Worm (Caenorhabditis elegans) whole organism, L1 larva: ENCODE data around the gene F21G4.3.

Source experiments
- fkh-10 ChIP-seq: sonication (generic microtip); optimal IDR thresholded peaks from 2 replicates; lab custom pipeline; 2017; ENCODE audit warnings: missing biosample characterization, missing genetic modification reagents, missing genetic modification characterization
- fos-1 ChIP-seq: fragments of 150-350 bp; optimal IDR thresholded peaks from 2 replicates; lab custom pipeline; 2014; ENCODE audit warnings: missing biosample characterization, missing genetic modification characterization
- hlh-4 ChIP-seq: sonication (generic microtip); optimal IDR thresholded peaks from 2 replicates; lab custom pipeline; 2016; ENCODE audit warnings: mild to moderate bottlenecking, missing genetic modification characterization, missing compliant biosample characterization
- jun-1 ChIP-seq: fragments of 150-350 bp; optimal IDR thresholded peaks from 2 replicates; lab custom pipeline; 2014; ENCODE audit warnings: missing biosample characterization, missing genetic modification reagents, missing genetic modification characterization
- mep-1 ChIP-seq: fragments of 150-350 bp; optimal IDR thresholded peaks from 2 replicates; lab custom pipeline; 2014; ENCODE audit warnings: missing biosample characterization, missing genetic modification characterization
- tlp-1 ChIP-seq: fragments of 150-350 bp; optimal IDR thresholded peaks from 2 replicates; lab custom pipeline; 2014; ENCODE audit warnings: missing biosample characterization, missing genetic modification characterization
- unc-62 ChIP-seq: fragments of 150-350 bp; optimal IDR thresholded peaks from 2 replicates; lab custom pipeline; 2014; ENCODE audit warnings: missing biosample characterization, missing genetic modification reagents, missing genetic modification characterization

- TF ChIP-seq mep-1: no peak
- TF ChIP-seq fkh-10 (GFP tag; lab: Kevin White, UChicago): no peak
- TF ChIP-seq jun-1 (tag; lab: Kevin White, UChicago): no peak
- no peak for TF ChIP-seq fos-1
- TF ChIP-seq tlp-1 (tag; lab: Kevin White, UChicago): no peak
- no peak for TF ChIP-seq unc-62 (GFP tag; lab: Kevin White, UChicago)
- TF ChIP-seq hlh-4: no peak
Observed at ce11 chrX:9851745-9852330, 43.1 kb upstream of the F21G4.3 start, which contains the start of gene lec-7.
